Worm (Caenorhabditis elegans) whole organism, L1 larva: ENCODE measurements around the gene Y38E10A.28.

Experiments
- aha-1 ChIP-seq: fragments of 150-350 bp; optimal IDR thresholded peaks from 2 replicates; lab custom pipeline; 2014; ENCODE audit warnings: missing biosample characterization, missing genetic modification characterization
- ceh-82 ChIP-seq, 3 experiments: fragments of 150-350 bp in 1 of 3; sonication (generic microtip) in 2 of 3; optimal IDR thresholded peaks; 2 replicates each; lab custom pipeline; 2014 to 2017; ENCODE audit warnings: missing biosample characterization in 3 of 3, missing genetic modification characterization in 3 of 3
- lin-13 ChIP-seq: fragments of 150-350 bp; optimal IDR thresholded peaks from 2 replicates; lab custom pipeline; 2014; ENCODE audit warnings: missing biosample characterization, missing genetic modification reagents, missing genetic modification characterization
- nhr-28 ChIP-seq: fragments of 150-350 bp; optimal IDR thresholded peaks from 2 replicates; lab custom pipeline; 2014; ENCODE audit warnings: missing biosample characterization, missing genetic modification characterization

- no peak for TF ChIP-seq nhr-28
- no peak for TF ChIP-seq ceh-82 (tag; optimal IDR thresholded peaks at IDR 0.05; lab: Kevin White, UChicago)
- no peak for TF ChIP-seq lin-13 (GFP tag; lab: Kevin White, UChicago)
- TF ChIP-seq aha-1 (tag; lab: Kevin White, UChicago) = no peak
Measured at ce11 chrII:12669882-12670281, 40.4 kb downstream of the Y38E10A.28 start.
